Fruit fly (Drosophila melanogaster) whole organism, adult: ENCODE data around the gene CG31635.

Experiments used
- kay ChIP-seq: fragments of 200-800 bp; sonication (Bioruptor generic); peaks from one replicate; lab custom pipeline; 2016; ENCODE audit warnings: missing biosample characterization, missing genetic modification characterization, borderline replicate concordance
- pad ChIP-seq: fragments of 200-800 bp; sonication (Bioruptor generic); optimal IDR thresholded peaks from 3 replicates; lab custom pipeline; 2017; ENCODE audit warnings: missing biosample characterization, missing genetic modification characterization, mild to moderate bottlenecking, moderate library complexity, missing genetic modification reagents

DNA sequence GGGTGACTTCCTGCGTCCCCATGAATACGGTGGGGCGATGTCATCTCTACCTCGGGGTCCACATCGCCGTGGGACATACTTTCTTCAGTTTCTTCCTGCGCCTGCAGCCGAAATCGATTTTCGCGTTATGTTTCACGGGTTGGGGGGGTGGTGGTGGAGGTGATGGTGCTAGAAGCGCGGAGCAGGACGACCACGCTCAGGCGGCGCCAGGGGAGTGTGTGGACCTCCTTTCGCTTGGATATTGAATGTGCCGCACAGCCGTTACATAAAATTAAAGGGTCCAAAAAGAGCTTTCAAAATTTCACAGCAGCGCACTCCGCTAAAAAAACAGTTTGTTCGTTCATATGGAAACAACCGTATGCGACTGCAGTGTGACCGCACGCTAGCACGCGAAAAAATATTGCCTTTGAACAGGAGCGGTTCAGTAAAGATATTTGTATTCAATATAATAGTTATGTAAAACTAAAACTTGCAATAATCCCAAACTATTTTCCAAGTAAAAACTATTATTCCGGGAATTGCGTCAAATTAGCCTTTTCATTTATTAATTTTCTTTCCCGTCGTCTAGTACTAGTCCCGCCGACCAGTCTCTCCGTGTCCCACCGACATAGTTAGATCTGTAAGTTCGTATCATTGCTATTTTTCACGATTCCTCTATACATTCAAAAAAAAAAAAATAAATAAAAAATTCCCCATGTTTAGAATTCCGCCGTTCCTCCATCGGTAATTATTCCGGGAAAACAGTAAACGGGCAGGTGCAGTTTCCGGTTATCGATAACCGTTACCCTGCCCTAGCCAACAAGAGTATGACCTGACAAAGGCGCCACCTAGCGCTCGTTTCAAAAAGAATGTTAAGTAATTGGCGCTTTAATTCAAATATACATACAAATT, 35.3 kb upstream of the CG31635 start, which contains the start of gene Nhe3:
- TF ChIP-seq kay (GFP tag; lab: Kevin White, UChicago): no peak
- TF ChIP-seq pad: peak; percentile 67
